Worm (Caenorhabditis elegans) whole organism, L1 larva: Measurements from ENCODE around the gene uvs-1.

ENCODE experiments used
- C04F5.9 ChIP-seq: sonication (generic microtip); optimal IDR thresholded peaks from 2 replicates; lab custom pipeline; 2016; ENCODE audit warnings: missing genetic modification characterization, missing compliant biosample characterization
- C34B4.2 ChIP-seq: sonication (generic microtip); optimal IDR thresholded peaks from 2 replicates; lab custom pipeline; 2017; ENCODE audit warnings: mild to moderate bottlenecking, missing genetic modification characterization, missing compliant biosample characterization
- alr-1 ChIP-seq: fragments of 200-800 bp; sonication (Bioruptor generic); optimal IDR thresholded peaks from 2 replicates; lab custom pipeline; 2018; ENCODE audit warnings: borderline replicate concordance, mild to moderate bottlenecking, missing genetic modification characterization, missing compliant biosample characterization
- aly-2 ChIP-seq: fragments of 150-350 bp; optimal IDR thresholded peaks from 2 replicates; lab custom pipeline; 2014; ENCODE audit warnings: missing biosample characterization, missing genetic modification characterization
- ama-1 ChIP-seq: fragments of 150-350 bp; optimal IDR thresholded peaks from 2 replicates; lab custom pipeline; 2014
- ceh-82 ChIP-seq, 3 experiments: fragments of 150-350 bp in 1 of 3; sonication (generic microtip) in 2 of 3; optimal IDR thresholded peaks; 2 replicates each; lab custom pipeline; 2014 to 2017; ENCODE audit warnings: missing biosample characterization in 3 of 3, missing genetic modification characterization in 3 of 3
- ceh-88 ChIP-seq: fragments of 200-800 bp; sonication (Bioruptor generic); IDR thresholded peaks from 2 replicates; pipeline ENCODE4 v1.3.6; 2022; ENCODE audit warnings: missing genetic modification characterization, missing compliant biosample characterization
- dsc-1 ChIP-seq: sonication (generic microtip); optimal IDR thresholded peaks from 2 replicates; lab custom pipeline; 2016; ENCODE audit warnings: mild to moderate bottlenecking, missing genetic modification characterization, missing compliant biosample characterization
- egl-27 ChIP-seq, 2 experiments: fragments of 150-350 bp in 1 of 2; sonication (generic microtip); optimal IDR thresholded peaks; 3 replicates each; lab custom pipeline; 2017 to 2018; ENCODE audit warnings: missing biosample characterization in 2 of 2, missing genetic modification characterization in 2 of 2, missing genetic modification reagents in 2 of 2
- elt-3 ChIP-seq, 6 experiments: fragments of 150-350 bp in 1 of 6; sonication (generic microtip); optimal IDR thresholded peaks; 2 replicates each; lab custom pipeline; 2017 to 2018; ENCODE audit warnings: missing biosample characterization in 6 of 6, missing genetic modification characterization in 6 of 6, inconsistent platforms in 1 of 6
- ets-5 ChIP-seq: fragments of 200-800 bp; sonication (Bioruptor generic); IDR thresholded peaks from 2 replicates; pipeline ENCODE4 v1.3.6; 2022; ENCODE audit warnings: missing genetic modification characterization, missing compliant biosample characterization
- fkh-10 ChIP-seq: sonication (generic microtip); optimal IDR thresholded peaks from 2 replicates; lab custom pipeline; 2017; ENCODE audit warnings: missing biosample characterization, missing genetic modification reagents, missing genetic modification characterization
- hlh-4 ChIP-seq: sonication (generic microtip); optimal IDR thresholded peaks from 2 replicates; lab custom pipeline; 2016; ENCODE audit warnings: mild to moderate bottlenecking, missing genetic modification characterization, missing compliant biosample characterization
- isw-1 ChIP-seq: fragments of 200-800 bp; sonication (Bioruptor generic); IDR thresholded peaks from 2 replicates; pipeline ENCODE4 v1.3.6; 2022; ENCODE audit warnings: missing genetic modification characterization, missing compliant biosample characterization
- lin-14 ChIP-seq: fragments of 200-800 bp; sonication (Bioruptor generic); optimal IDR thresholded peaks from 2 replicates; lab custom pipeline; 2018; ENCODE audit warnings: mild to moderate bottlenecking, missing genetic modification characterization, moderate library complexity, missing compliant biosample characterization
- lin-35 ChIP-seq, 2 experiments: fragments of 150-350 bp; optimal IDR thresholded peaks; 2 replicates each; lab custom pipeline; 2014; ENCODE audit warnings: missing biosample characterization in 2 of 2, missing genetic modification characterization in 2 of 2, missing genetic modification reagents in 2 of 2
- lsy-2 ChIP-seq, 2 experiments: fragments of 150-350 bp; optimal IDR thresholded peaks; 2 replicates each; lab custom pipeline; 2014; ENCODE audit warnings: missing biosample characterization in 2 of 2, missing genetic modification characterization in 2 of 2
- mep-1 ChIP-seq: fragments of 150-350 bp; optimal IDR thresholded peaks from 2 replicates; lab custom pipeline; 2014; ENCODE audit warnings: missing biosample characterization, missing genetic modification characterization
- nhr-19 ChIP-seq: fragments of 200-800 bp; sonication (Bioruptor generic); conservative IDR thresholded peaks from 2 replicates; pipeline ENCODE4 v1.3.6; 2022; ENCODE audit warnings: missing genetic modification characterization, missing compliant biosample characterization
- nhr-20 ChIP-seq: sonication (generic microtip); optimal IDR thresholded peaks from 2 replicates; lab custom pipeline; 2016; ENCODE audit warnings: mild to moderate bottlenecking, missing genetic modification characterization, missing compliant biosample characterization
- nhr-237 ChIP-seq: fragments of 150-350 bp; optimal IDR thresholded peaks from 2 replicates; lab custom pipeline; 2014; ENCODE audit warnings: missing biosample characterization, missing genetic modification characterization
- nhr-47 ChIP-seq: sonication (generic microtip); optimal IDR thresholded peaks from 2 replicates; lab custom pipeline; 2016; ENCODE audit warnings: mild to moderate bottlenecking, missing genetic modification characterization, moderate library complexity, missing compliant biosample characterization
- nhr-71 ChIP-seq: sonication (generic microtip); optimal IDR thresholded peaks from 2 replicates; lab custom pipeline; 2016; ENCODE audit warnings: mild to moderate bottlenecking, missing genetic modification characterization, moderate library complexity, missing compliant biosample characterization
- nhr-77 ChIP-seq: fragments of 150-350 bp; optimal IDR thresholded peaks from 2 replicates; lab custom pipeline; 2014; ENCODE audit warnings: missing biosample characterization, missing genetic modification characterization
- nhr-85 ChIP-seq: sonication (generic microtip); peaks from one replicate; lab custom pipeline; 2016; ENCODE audit warnings: missing genetic modification characterization, inconsistent platforms, missing compliant biosample characterization
- nhr-90 ChIP-seq: sonication (generic microtip); optimal IDR thresholded peaks from 2 replicates; lab custom pipeline; 2016; ENCODE audit warnings: mild to moderate bottlenecking, missing genetic modification characterization, missing compliant biosample characterization; ENCODE audit not compliant: poor library complexity
- rnt-1 ChIP-seq: sonication (generic microtip); optimal IDR thresholded peaks from 2 replicates; lab custom pipeline; 2016; ENCODE audit warnings: mild to moderate bottlenecking, missing genetic modification characterization, moderate library complexity, missing compliant biosample characterization
- snpc-4 ChIP-seq: fragments of 150-350 bp; optimal IDR thresholded peaks from 2 replicates; lab custom pipeline; 2014; ENCODE audit warnings: missing biosample characterization, missing genetic modification characterization
- snu-23 ChIP-seq: sonication (generic microtip); optimal IDR thresholded peaks from 2 replicates; lab custom pipeline; 2016; ENCODE audit warnings: missing genetic modification characterization, missing compliant biosample characterization
- sox-4 ChIP-seq: sonication (generic microtip); optimal IDR thresholded peaks from 2 replicates; lab custom pipeline; 2016; ENCODE audit warnings: missing genetic modification characterization, missing compliant biosample characterization
- sptf-1 ChIP-seq: fragments of 150-350 bp; optimal IDR thresholded peaks from 2 replicates; lab custom pipeline; 2014; ENCODE audit warnings: missing biosample characterization, missing genetic modification characterization
- sup-37 ChIP-seq: fragments of 200-800 bp; sonication (Bioruptor generic); optimal IDR thresholded peaks from 2 replicates; lab custom pipeline; 2018; ENCODE audit warnings: mild to moderate bottlenecking, missing genetic modification characterization, missing compliant biosample characterization
- swsn-7 ChIP-seq: sonication (generic microtip); optimal IDR thresholded peaks from 2 replicates; lab custom pipeline; 2016; ENCODE audit warnings: missing genetic modification characterization, missing compliant biosample characterization
- tlp-1 ChIP-seq: fragments of 150-350 bp; optimal IDR thresholded peaks from 2 replicates; lab custom pipeline; 2014; ENCODE audit warnings: missing biosample characterization, missing genetic modification characterization
- unc-98 ChIP-seq: fragments of 200-800 bp; sonication (Bioruptor generic); IDR thresholded peaks from 2 replicates; pipeline ENCODE4 v1.3.6; 2022; ENCODE audit warnings: missing genetic modification characterization, missing compliant biosample characterization
- ztf-11 ChIP-seq, 2 experiments: sonication (generic microtip); optimal IDR thresholded peaks; 2 replicates each; lab custom pipeline; 2016 to 2017; ENCODE audit warnings: missing genetic modification characterization in 2 of 2, missing biosample characterization in 1 of 2, missing compliant biosample characterization in 1 of 2
- ztf-4 ChIP-seq: fragments of 150-350 bp; optimal IDR thresholded peaks from 2 replicates; lab custom pipeline; 2014; ENCODE audit warnings: missing biosample characterization, missing genetic modification characterization

Gene uvs-1

ce11 chrV:7842228-7842627 lies 38.2 kb upstream of the uvs-1 start, which contains the start of gene grd-8:
grd-8 (plus strand) TSS chrV:7842528.
- TF ChIP-seq sox-4: no peak
- TF ChIP-seq nhr-71 (tag; lab: Kevin White, UChicago): no peak
- TF ChIP-seq dsc-1 (tag; lab: Kevin White, UChicago): no peak
- no peak for TF ChIP-seq nhr-19 (GFP tag; lab: Robert Waterston, UW)
- no peak for TF ChIP-seq tlp-1
- no peak for TF ChIP-seq unc-98 (GFP tag; lab: Robert Waterston, UW)
- no peak for TF ChIP-seq snu-23 (GFP tag; lab: Kevin White, UChicago)
- TF ChIP-seq swsn-7 (tag; lab: Kevin White, UChicago): no peak
- TF ChIP-seq egl-27 (tag; optimal IDR thresholded peaks at IDR 0.05; lab: Kevin White, UChicago): no peak
- no peak for TF ChIP-seq alr-1
- no peak for TF ChIP-seq snpc-4 (tag; lab: Kevin White, UChicago)
- TF ChIP-seq sup-37: no peak
- no peak for TF ChIP-seq sptf-1 (tag; lab: Kevin White, UChicago)
- TF ChIP-seq ets-5 (GFP tag; lab: Robert Waterston, UW): no peak
- TF ChIP-seq, all 84 proteins: peak for 0

DNA sequence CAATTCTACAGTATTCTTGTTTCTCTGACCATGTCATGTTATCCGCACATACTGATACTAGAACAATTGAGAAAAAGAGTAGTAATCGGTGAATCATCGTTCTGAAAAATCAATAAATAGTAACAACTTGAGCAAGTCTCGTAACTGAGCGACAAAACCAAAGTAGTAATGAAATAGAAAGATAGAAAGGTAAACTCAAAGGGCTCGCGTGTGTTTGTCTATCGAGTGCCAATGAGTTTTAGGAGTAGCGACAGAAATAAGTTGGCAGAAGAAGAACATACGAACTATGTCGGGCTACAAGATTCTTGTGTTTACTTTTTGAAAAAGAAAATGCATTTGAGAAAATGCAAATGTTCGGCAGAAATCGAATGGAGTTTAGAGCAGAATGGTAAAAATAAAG lies 35.5 kb upstream of the uvs-1 start, which contains the start of gene C37C3.12:
Gene C37C3.12 (minus strand): TSS at position 101 of the 400 bp plus-strand sequence.
- TF ChIP-seq isw-1 (no peak), hlh-4 (no peak), nhr-237 (tag; lab: Kevin White, UChicago) (no peak), ceh-88 (GFP tag; lab: Robert Waterston, UW) (no peak), aly-2 (tag; lab: Kevin White, UChicago) (no peak), mep-1 (tag; lab: Kevin White, UChicago) (no peak), nhr-77 (tag; lab: Kevin White, UChicago) (no peak), C34B4.2 (tag; lab: Kevin White, UChicago) (no peak)

DNA sequence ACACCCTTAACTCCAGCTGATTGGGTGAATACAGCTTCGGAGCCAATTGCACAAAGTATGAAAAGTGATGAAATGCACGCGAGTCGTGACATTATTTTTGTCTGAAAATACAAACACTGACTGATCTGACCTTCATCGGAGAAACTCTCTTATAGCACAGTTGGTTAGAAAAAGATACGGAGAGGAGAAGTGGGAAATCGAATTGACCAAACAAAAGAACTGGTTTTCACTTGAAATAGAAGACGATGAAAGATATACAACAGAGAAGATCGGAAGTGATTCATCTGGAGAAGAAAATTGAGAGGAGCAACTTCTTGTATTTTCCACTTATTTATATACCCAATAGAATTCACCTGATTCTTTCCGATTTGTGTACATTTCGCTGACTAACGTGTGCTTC lies 33.8 kb upstream of the uvs-1 start, which contains the start of gene ttr-33:
Gene ttr-33 (minus strand): TSS at position 101 of the 400 bp plus-strand sequence.
- no peak for TF ChIP-seq ztf-11 (tag; optimal IDR thresholded peaks at IDR 0.05; lab: Kevin White, UChicago)
- peak in 1 of 6 experiments; percentile 3 for TF ChIP-seq elt-3 (tag; optimal IDR thresholded peaks at IDR 0.05; lab: Kevin White, UChicago)

ce11 chrV:7836911-7837310 lies 32.9 kb upstream of the uvs-1 start, which contains the start of gene txt-5:
txt-5 (minus strand) TSS chrV:7837134.
- peak; percentile 57 for TF ChIP-seq nhr-20 (tag; lab: Kevin White, UChicago)
- peak; percentile 86 for TF ChIP-seq nhr-85 (tag; lab: Kevin White, UChicago)
- TF ChIP-seq nhr-19 (GFP tag; lab: Robert Waterston, UW): peak; percentile 37
- TF ChIP-seq C04F5.9: no peak
- peak; percentile 72 for TF ChIP-seq nhr-71 (tag; lab: Kevin White, UChicago)
- peak; percentile 51 for TF ChIP-seq lin-14 (GFP tag; lab: Kevin White, UChicago)
- no peak for TF ChIP-seq ztf-4 (tag; lab: Kevin White, UChicago)
- no peak for TF ChIP-seq ama-1 (lab: Kevin White, UChicago)
- TF ChIP-seq nhr-47: peak; percentile 24
- TF ChIP-seq ztf-11 (tag; optimal IDR thresholded peaks at IDR 0.05; lab: Kevin White, UChicago): no peak
- TF ChIP-seq ceh-88 (GFP tag; lab: Robert Waterston, UW): no peak
- TF ChIP-seq elt-3 (tag; optimal IDR thresholded peaks at IDR 0.05; lab: Kevin White, UChicago): peak in 3 of 6 experiments; percentile 43 to 83 (median 68)
- TF ChIP-seq snu-23 (GFP tag; lab: Kevin White, UChicago): peak; percentile 53
- no peak for TF ChIP-seq ceh-82 (tag; optimal IDR thresholded peaks at IDR 0.05; lab: Kevin White, UChicago)
- peak in 1 of 2 experiments; percentile 43 for TF ChIP-seq lin-35 (GFP tag; optimal IDR thresholded peaks at IDR 0.05; lab: Kevin White, UChicago)
- peak; percentile 67 for TF ChIP-seq nhr-90 (tag; lab: Kevin White, UChicago)
- peak in 1 of 2 experiments; percentile 22 for TF ChIP-seq lsy-2 (tag; optimal IDR thresholded peaks at IDR 0.05; lab: Kevin White, UChicago)
- TF ChIP-seq fkh-10 (GFP tag; lab: Kevin White, UChicago): no peak
- TF ChIP-seq unc-98 (GFP tag; lab: Robert Waterston, UW): no peak
- no peak for TF ChIP-seq rnt-1 (tag; lab: Kevin White, UChicago)
- no peak for TF ChIP-seq aly-2 (tag; lab: Kevin White, UChicago)
